Fruit fly (Drosophila melanogaster) whole organism, embryonic: ENCODE data around the gene enc.

ENCODE experiments used
- CG13287 ChIP-seq: fragments of 200-800 bp; sonication (Bioruptor generic); IDR thresholded peaks from 2 replicates; pipeline ENCODE4 v1.3.6; 2022; ENCODE audit warnings: missing biosample characterization, missing genetic modification characterization; ENCODE audit not compliant: partially characterized antibody
- CG1603 ChIP-seq: fragments of 200-800 bp; sonication (Bioruptor generic); optimal IDR thresholded peaks from 2 replicates; lab custom pipeline; 2019; ENCODE audit warnings: missing biosample characterization, mild to moderate bottlenecking, missing genetic modification characterization, moderate library complexity
- CG17829 ChIP-seq: fragments of 200-800 bp; optimal IDR thresholded peaks from 2 replicates; lab custom pipeline; 2019; ENCODE audit warnings: missing biosample characterization, mild to moderate bottlenecking, missing genetic modification characterization, moderate library complexity
- CG18619 ChIP-seq: fragments of 200-800 bp; sonication (Bioruptor generic); optimal IDR thresholded peaks from 3 replicates; lab custom pipeline; 2017; ENCODE audit warnings: missing biosample characterization, mild to moderate bottlenecking, missing genetic modification characterization
- CG3065 ChIP-seq: fragments of 200-800 bp; sonication (Bioruptor generic); optimal IDR thresholded peaks from 2 replicates; lab custom pipeline; 2016; ENCODE audit warnings: missing biosample characterization, missing genetic modification characterization
- CG34224 ChIP-seq: fragments of 200-800 bp; sonication (Bioruptor generic); IDR thresholded peaks from 3 replicates; pipeline ENCODE4 v1.3.6; 2022; ENCODE audit warnings: missing biosample characterization, missing genetic modification characterization; ENCODE audit not compliant: partially characterized antibody
- CG3995 ChIP-seq: fragments of 200-800 bp; sonication (Bioruptor generic); optimal IDR thresholded peaks from 3 replicates; lab custom pipeline; 2016; ENCODE audit warnings: missing biosample characterization, missing genetic modification characterization
- CG5180 ChIP-seq: fragments of 200-800 bp; sonication (Bioruptor generic); optimal IDR thresholded peaks from 3 replicates; lab custom pipeline; 2017; ENCODE audit warnings: missing biosample characterization, missing genetic modification characterization, mild to moderate bottlenecking, moderate library complexity, missing genetic modification reagents
- CG9437 ChIP-seq: fragments of 200-800 bp; sonication (Bioruptor generic); optimal IDR thresholded peaks from 2 replicates; lab custom pipeline; 2018; ENCODE audit warnings: missing biosample characterization, mild to moderate bottlenecking, missing genetic modification characterization
- Dll ChIP-seq: fragments of 200-800 bp; sonication (Bioruptor generic); IDR thresholded peaks from 4 replicates; pipeline ENCODE4 v1.3.6; 2022; ENCODE audit warnings: missing biosample characterization, missing genetic modification characterization; ENCODE audit not compliant: partially characterized antibody
- Doc2 ChIP-seq: fragments of 200-800 bp; sonication (Bioruptor generic); IDR thresholded peaks from 2 replicates; pipeline ENCODE4 v1.3.6; 2022; ENCODE audit warnings: missing biosample characterization, missing genetic modification characterization
- E2f2 ChIP-seq: fragments of 200-800 bp; sonication (Bioruptor generic); IDR thresholded peaks from 2 replicates; pipeline ENCODE4 v1.3.6; 2022; ENCODE audit warnings: missing biosample characterization, missing genetic modification characterization
- HHEX ChIP-seq: fragments of 200-800 bp; sonication (Bioruptor generic); optimal IDR thresholded peaks from 3 replicates; lab custom pipeline; 2017; ENCODE audit warnings: missing biosample characterization, mild to moderate bottlenecking, missing genetic modification characterization, missing genetic modification reagents
- HLHmδ ChIP-seq: fragments of 200-800 bp; sonication (Bioruptor generic); optimal IDR thresholded peaks from 2 replicates; lab custom pipeline; 2018; ENCODE audit warnings: missing biosample characterization, mild to moderate bottlenecking, missing genetic modification characterization, moderate library complexity
- Hey ChIP-seq: fragments of 200-800 bp; sonication (Bioruptor generic); optimal IDR thresholded peaks from 3 replicates; lab custom pipeline; 2018; ENCODE audit warnings: missing biosample characterization, mild to moderate bottlenecking, missing genetic modification characterization
- Kr ChIP-seq: fragments of 200-800 bp; sonication (Bioruptor generic); optimal IDR thresholded peaks from 2 replicates; lab custom pipeline; 2017; ENCODE audit warnings: missing biosample characterization, mild to moderate bottlenecking, missing genetic modification characterization
- Med ChIP-seq: fragments of 200-800 bp; sonication (Bioruptor generic); peaks from one replicate; lab custom pipeline; 2016; ENCODE audit warnings: missing biosample characterization, missing genetic modification characterization, mild to moderate bottlenecking, inconsistent platforms, moderate library complexity
- Nf-YC ChIP-seq: fragments of 200-800 bp; optimal IDR thresholded peaks from 3 replicates; lab custom pipeline; 2019; ENCODE audit warnings: missing biosample characterization, mild to moderate bottlenecking, missing genetic modification characterization, moderate library complexity
- Scr ChIP-seq: fragments of 200-800 bp; sonication (Bioruptor generic); IDR thresholded peaks from 2 replicates; pipeline ENCODE4 v1.3.6; 2022; ENCODE audit warnings: missing biosample characterization, missing genetic modification characterization; ENCODE audit not compliant: partially characterized antibody
- Side ChIP-seq: fragments of 200-800 bp; sonication (Bioruptor generic); optimal IDR thresholded peaks from 2 replicates; lab custom pipeline; 2016; ENCODE audit warnings: missing biosample characterization, missing genetic modification characterization
- Trl ChIP-seq, 3 experiments: fragments of >200 bp in 2 of 3; fragments of 200-800 bp in 1 of 3; sonication (Bioruptor generic) in 1 of 3; optimal IDR thresholded peaks; 2 replicates in 1 of 3; 3 replicates in 2 of 3; lab custom pipeline; 2016 to 2017; ENCODE audit warnings: missing biosample characterization in 1 of 3, missing genetic modification characterization in 1 of 3
- Usf ChIP-seq: fragments of 200-800 bp; sonication (Bioruptor generic); optimal IDR thresholded peaks from 2 replicates; lab custom pipeline; 2017; ENCODE audit warnings: missing genotype, missing biosample characterization, missing genetic modification characterization
- bbx ChIP-seq: fragments of 200-800 bp; sonication (Bioruptor generic); IDR thresholded peaks from 2 replicates; pipeline ENCODE4 v1.3.6; 2022; ENCODE audit warnings: missing biosample characterization, missing genetic modification characterization; ENCODE audit not compliant: partially characterized antibody
- bigmax ChIP-seq: fragments of 200-800 bp; sonication (Bioruptor generic); optimal IDR thresholded peaks from 2 replicates; lab custom pipeline; 2018; ENCODE audit warnings: missing biosample characterization, mild to moderate bottlenecking, missing genetic modification characterization
- chinmo ChIP-seq: fragments of 200-800 bp; sonication (Bioruptor generic); IDR thresholded peaks from 4 replicates; pipeline ENCODE4 v1.3.6; 2022; ENCODE audit warnings: missing biosample characterization, missing genetic modification characterization; ENCODE audit not compliant: partially characterized antibody
- chm ChIP-seq: fragments of 200-800 bp; sonication (Bioruptor generic); IDR thresholded peaks from 2 replicates; pipeline ENCODE4 v1.3.6; 2022; ENCODE audit warnings: missing biosample characterization, missing genetic modification characterization
- dati ChIP-seq: fragments of 200-800 bp; sonication (Bioruptor generic); IDR thresholded peaks from 2 replicates; pipeline ENCODE4 v1.3.6; 2022; ENCODE audit warnings: missing biosample characterization, missing genetic modification characterization
- ewg ChIP-seq: fragments of 200-800 bp; sonication (Bioruptor generic); optimal IDR thresholded peaks from 3 replicates; lab custom pipeline; 2017; ENCODE audit warnings: mild to moderate bottlenecking, missing biosample characterization, missing genetic modification reagents, missing genetic modification characterization
- ftz-f1 ChIP-seq: fragments of 200-800 bp; sonication (Bioruptor generic); optimal IDR thresholded peaks from 2 replicates; lab custom pipeline; 2016; ENCODE audit warnings: missing biosample characterization, missing genetic modification characterization
- gce ChIP-seq: fragments of 200-800 bp; sonication (Bioruptor generic); IDR thresholded peaks from 3 replicates; pipeline ENCODE4 v1.3.6; 2022; ENCODE audit warnings: missing biosample characterization, missing genetic modification characterization
- gcm ChIP-seq: fragments of 200-800 bp; sonication (Bioruptor generic); optimal IDR thresholded peaks from 2 replicates; lab custom pipeline; 2019; ENCODE audit warnings: missing biosample characterization, mild to moderate bottlenecking, missing genetic modification characterization, moderate library complexity
- hkb ChIP-seq, 2 experiments: fragments of 200-800 bp in 1 of 2; fragments of >200 bp in 1 of 2; sonication (Bioruptor generic) in 1 of 2; IDR thresholded peaks in 1 of 2; optimal IDR thresholded peaks in 1 of 2; 2 replicates each; pipeline versions ENCODE4 v1.3.6 to Lab custom; 2017 to 2022; ENCODE audit warnings: missing biosample characterization in 1 of 2, missing genetic modification characterization in 1 of 2
- lab ChIP-seq: fragments of 200-800 bp; sonication (Bioruptor generic); optimal IDR thresholded peaks from 3 replicates; lab custom pipeline; 2017; ENCODE audit warnings: missing biosample characterization, missing genetic modification characterization, mild to moderate bottlenecking, moderate library complexity, missing genetic modification reagents
- lola ChIP-seq, 3 experiments: fragments of >200 bp in 2 of 3; fragments of 200-800 bp in 1 of 3; sonication (Bioruptor generic) in 1 of 3; optimal IDR thresholded peaks; 2 replicates each; lab custom pipeline; 2017 to 2019; ENCODE audit warnings: missing biosample characterization in 3 of 3, missing genetic modification characterization in 3 of 3, mild to moderate bottlenecking in 1 of 3, moderate library complexity in 1 of 3
- nom ChIP-seq: fragments of 200-800 bp; sonication (Bioruptor generic); optimal IDR thresholded peaks from 2 replicates; lab custom pipeline; 2017; ENCODE audit warnings: missing biosample characterization, missing genetic modification characterization, mild to moderate bottlenecking, moderate library complexity, missing genetic modification reagents
- otp ChIP-seq: fragments of 200-800 bp; sonication (Bioruptor generic); IDR thresholded peaks from 3 replicates; pipeline ENCODE4, ENCODE4 v1.3.6; 2022; ENCODE audit warnings: missing biosample characterization, missing genetic modification characterization
- pan ChIP-seq, 4 experiments: fragments of >200 bp in 3 of 4; fragments of 200-800 bp in 1 of 4; sonication (Bioruptor generic) in 1 of 4; optimal IDR thresholded peaks in 3 of 4; IDR thresholded peaks in 1 of 4; 2 replicates each; pipeline versions ENCODE4 v1.3.6 to Lab custom; 2017 to 2022; ENCODE audit warnings: missing biosample characterization in 2 of 4, missing genetic modification characterization in 2 of 4, mixed read lengths in 1 of 4
- schlank ChIP-seq: fragments of 200-800 bp; sonication (Bioruptor generic); optimal IDR thresholded peaks from 2 replicates; lab custom pipeline; 2018; ENCODE audit warnings: missing biosample characterization, mild to moderate bottlenecking, missing genetic modification characterization
- seq ChIP-seq: fragments of 200-800 bp; sonication (Bioruptor generic); IDR thresholded peaks from 2 replicates; pipeline ENCODE4 v1.3.6; 2022; ENCODE audit warnings: missing biosample characterization, missing genetic modification characterization
- slbo ChIP-seq: fragments of 200-800 bp; sonication (Bioruptor generic); IDR thresholded peaks from 2 replicates; pipeline ENCODE4 v1.3.6; 2022; ENCODE audit warnings: missing biosample characterization, missing genetic modification characterization
- slp2 ChIP-seq: fragments of 200-800 bp; sonication (Bioruptor generic); optimal IDR thresholded peaks from 2 replicates; lab custom pipeline; 2016; ENCODE audit warnings: missing biosample characterization, missing genetic modification characterization
- so ChIP-seq: fragments of 200-800 bp; sonication (Bioruptor generic); IDR thresholded peaks from 3 replicates; pipeline ENCODE4 v1.3.6; 2022; ENCODE audit warnings: missing biosample characterization, missing genetic modification characterization
- twi ChIP-seq: fragments of 200-800 bp; optimal IDR thresholded peaks from 2 replicates; lab custom pipeline; 2019; ENCODE audit warnings: missing biosample characterization, mild to moderate bottlenecking, missing genetic modification characterization, moderate library complexity
- unc-4 ChIP-seq: fragments of 200-800 bp; sonication (Bioruptor generic); IDR thresholded peaks from 2 replicates; pipeline ENCODE4 v1.3.6; 2022; ENCODE audit warnings: missing biosample characterization, missing genetic modification characterization; ENCODE audit not compliant: partially characterized antibody
- vvl ChIP-seq: fragments of 200-800 bp; sonication (Bioruptor generic); IDR thresholded peaks from 2 replicates; pipeline ENCODE4 v1.3.6; 2022; ENCODE audit warnings: missing biosample characterization, missing genetic modification characterization
- wor ChIP-seq: fragments of 200-800 bp; sonication (Bioruptor generic); IDR thresholded peaks from 2 replicates; pipeline ENCODE4 v1.3.6; 2022; ENCODE audit warnings: missing biosample characterization, missing genetic modification characterization

Gene enc

DNA sequence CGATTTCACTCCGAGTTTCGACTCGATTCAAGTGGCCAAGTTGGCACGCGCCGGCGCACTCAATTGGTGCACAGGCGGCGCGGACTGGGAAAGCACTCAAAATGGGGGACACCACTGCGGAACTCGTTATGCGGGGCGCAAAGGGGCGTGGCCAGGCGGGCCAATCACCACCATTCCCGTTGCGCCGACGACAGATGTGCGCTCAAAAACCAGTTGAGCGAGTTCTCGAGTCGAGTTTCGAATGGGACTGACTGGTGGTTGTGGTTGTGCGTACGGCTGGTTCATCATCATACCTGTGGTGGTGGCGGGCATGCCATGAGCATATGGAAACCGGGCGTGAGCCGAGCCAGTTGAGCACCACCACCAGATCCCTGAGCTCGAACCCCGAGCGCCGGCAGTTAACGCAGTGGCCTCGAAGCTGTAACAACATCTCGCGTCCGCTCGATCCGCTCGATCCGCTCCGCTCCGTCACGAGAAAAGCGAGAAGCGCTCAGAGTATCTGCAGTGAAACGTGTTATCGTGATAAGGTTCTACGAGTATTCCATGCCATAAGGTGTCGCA is 27.4 kb downstream of the enc start, which contains the start of gene Awh (continued):
- TF ChIP-seq CG9437: no peak
- TF ChIP-seq CG17829 (tag; lab: Kevin White, UChicago): peak; percentile 42
- peak; percentile 66 for TF ChIP-seq ewg (GFP tag; lab: Kevin White, UChicago)
- peak; percentile 23 for TF ChIP-seq nom (GFP tag; lab: Kevin White, UChicago)
- no peak for TF ChIP-seq wor
- TF ChIP-seq seq (GFP tag; lab: Robert Waterston, UW): peak; percentile 70
- TF ChIP-seq CG34224: peak; percentile 53; the same call in 1 of the 3 replicates
- TF ChIP-seq lola (GFP tag; optimal IDR thresholded peaks at IDR 0.05; lab: Kevin White, UChicago): no peak
- TF ChIP-seq gcm (GFP tag; lab: Kevin White, UChicago): peak; percentile 54
- no peak for TF ChIP-seq HHEX (GFP tag; lab: Kevin White, UChicago)
- no peak for TF ChIP-seq pan (optimal IDR thresholded peaks at IDR 0.05; lab: Kevin White, UChicago)
- TF ChIP-seq pan (GFP tag; optimal IDR thresholded peaks at IDR 0.05 in 1 of 2, IDR thresholded peaks at IDR 0.05 in 1 of 2): no peak
- TF ChIP-seq schlank: no peak
- peak; percentile 51 for TF ChIP-seq Scr (GFP tag; lab: Robert Waterston, UW)
- TF ChIP-seq chinmo: peak; percentile 83; the same call in 3 of the 4 replicates
- TF ChIP-seq HLHmδ: peak; percentile 97
- TF ChIP-seq dati (GFP tag; lab: Robert Waterston, UW): no peak
- TF ChIP-seq hkb (optimal IDR thresholded peaks at IDR 0.05; lab: Kevin White, UChicago): no peak
- TF ChIP-seq hkb (GFP tag; IDR thresholded peaks at IDR 0.05; lab: Robert Waterston, UW): peak; percentile 54
- no peak for TF ChIP-seq CG1603 (tag; lab: Kevin White, UChicago)
- peak; percentile 78 for TF ChIP-seq CG5180 (GFP tag; lab: Kevin White, UChicago)
- peak; percentile 89 for TF ChIP-seq twi (tag; lab: Kevin White, UChicago)
- peak; percentile 88 for TF ChIP-seq Med (GFP tag; lab: Kevin White, UChicago)
- peak; percentile 40 for TF ChIP-seq unc-4 (GFP tag; lab: Robert Waterston, UW)
- TF ChIP-seq Usf (GFP tag; lab: Kevin White, UChicago): no peak
- TF ChIP-seq ftz-f1 (GFP tag; lab: Kevin White, UChicago): peak; percentile 38
- peak; percentile 60 for TF ChIP-seq CG13287
- TF ChIP-seq Nf-YC (tag; lab: Kevin White, UChicago): peak; percentile 98
- TF ChIP-seq Dll (GFP tag; lab: Robert Waterston, UW): peak; percentile 33; the same call in 1 of the 4 replicates
- 0 out of 3 replicates have a peak, but pooled peaks have one; percentile 24 for TF ChIP-seq so (GFP tag; lab: Robert Waterston, UW)
- no peak for TF ChIP-seq Doc2
- TF ChIP-seq Trl (optimal IDR thresholded peaks at IDR 0.05; lab: Kevin White, UChicago): peak in 1 of 2 experiments; percentile 8
- no peak for TF ChIP-seq Trl (GFP tag; optimal IDR thresholded peaks at IDR 0.05; lab: Kevin White, UChicago)
- peak; percentile 39; the same call in 1 of the 3 replicates for TF ChIP-seq otp
- TF ChIP-seq E2f2 (GFP tag; lab: Robert Waterston, UW): peak; percentile 18; the same call in 1 of the 2 replicates
- TF ChIP-seq CG3065 (GFP tag; lab: Kevin White, UChicago): peak; percentile 26
- no peak for TF ChIP-seq slbo
- no peak for TF ChIP-seq CG3995
- peak; percentile 66; the same call in 1 of the 2 replicates for TF ChIP-seq bbx (GFP tag; lab: Robert Waterston, UW)
- TF ChIP-seq Side (GFP tag; lab: Kevin White, UChicago): peak; percentile 7
- no peak for TF ChIP-seq slp2 (GFP tag; lab: Kevin White, UChicago)
- TF ChIP-seq Kr (GFP tag; lab: Kevin White, UChicago): no peak
- TF ChIP-seq gce (GFP tag; lab: Robert Waterston, UW): peak; percentile 31; the same call in 1 of the 3 replicates
- no peak for TF ChIP-seq CG18619 (GFP tag; lab: Kevin White, UChicago)
- no peak for TF ChIP-seq bigmax
- no peak for TF ChIP-seq lab (GFP tag; lab: Kevin White, UChicago)
- TF ChIP-seq chm (GFP tag; lab: Robert Waterston, UW): peak; percentile 80
- peak; percentile 73 for TF ChIP-seq vvl (GFP tag; lab: Robert Waterston, UW)
- peak; percentile 68 for TF ChIP-seq Hey (tag; lab: Kevin White, UChicago)
